Worm (Caenorhabditis elegans): ENCODE measurements around the gene nhr-6.

Gene nhr-6

ce11 chrIII:3534185-3534584 lies 39.2 kb upstream of the nhr-6 start (continued):
- TF ChIP-seq F55B11.4 (tag; optimal IDR thresholded peaks at IDR 0.05; ENCODE audit: borderline replicate concordance, insufficient read depth) (no peak), gei-17 (GFP tag; optimal IDR thresholded peaks at IDR 0.05) (no peak), nfyb-1 (GFP tag; IDR thresholded peaks at IDR 0.05) (no peak), hmg-1.2 (GFP tag; IDR thresholded peaks at IDR 0.05) (no peak)

DNA sequence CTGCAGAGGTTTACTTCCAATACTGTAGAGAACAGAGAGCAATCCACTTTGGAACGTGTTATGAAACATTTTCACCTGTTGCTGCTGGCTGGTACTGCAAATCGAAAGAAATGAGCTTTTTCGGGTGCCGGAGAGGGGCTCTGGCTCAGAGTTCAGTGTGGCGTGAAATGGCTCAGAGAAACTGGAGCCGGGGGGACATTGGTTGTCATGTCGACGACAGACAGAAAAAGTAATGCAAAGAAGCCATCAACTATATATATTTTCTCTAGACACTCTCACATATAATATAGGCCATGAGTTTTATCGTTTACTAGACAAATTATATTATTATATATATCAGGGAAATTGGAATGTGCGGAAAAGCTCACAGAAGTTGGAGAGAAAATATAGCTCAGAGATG lies 36.0 kb upstream of the nhr-6 start, which contains the start of gene cfap-20:
Gene cfap-20 (minus strand): TSS at position 101 of the 400 bp plus-strand sequence.
- TF ChIP-seq let-607 (tag; optimal IDR thresholded peaks at IDR 0.05) (no peak), pbrm-1 (GFP tag; IDR thresholded peaks at IDR 0.05) (no peak), egl-18 (GFP tag; IDR thresholded peaks at IDR 0.05) (0 out of 2 replicates have a peak, but pooled peaks have one; percentile 47), mcd-1 (GFP tag; IDR thresholded peaks at IDR 0.05) (peak; percentile 29; the same call in 1 of the 2 replicates)

- TF ChIP-seq ztf-18 (tag; optimal IDR thresholded peaks at IDR 0.05), result no peak
Measured at ce11 chrIII:3539499-3539898, 33.9 kb upstream of the nhr-6 start.

- TF ChIP-seq F52B5.7 (tag; optimal IDR thresholded peaks at IDR 0.05) (no peak), atf-7 (tag; optimal IDR thresholded peaks at IDR 0.05) (no peak), ztf-28 (GFP tag; IDR thresholded peaks at IDR 0.05) (no peak), nfya-1 (tag; optimal IDR thresholded peaks at IDR 0.05; ENCODE audit: borderline replicate concordance, insufficient read depth) (no peak), D2030.7 (GFP tag; IDR thresholded peaks at IDR 0.05) (no peak), ztf-22 (GFP tag; optimal IDR thresholded peaks at IDR 0.05) (no peak), attf-5 (GFP tag; optimal IDR thresholded peaks at IDR 0.05) (peak; percentile 75), ets-4 (GFP tag; optimal IDR thresholded peaks at IDR 0.05) (no peak), lin-35 (GFP tag; optimal IDR thresholded peaks at IDR 0.05) (no peak), F33H1.4 (GFP tag; IDR thresholded peaks at IDR 0.05) (peak; percentile 45; the same call in 1 of the 2 replicates), F23B12.7 (tag; optimal IDR thresholded peaks at IDR 0.05; ENCODE audit: insufficient read depth) (peak; percentile 2), somi-1 (GFP tag; optimal IDR thresholded peaks at IDR 0.05) (no peak), ceh-27 (GFP tag; optimal IDR thresholded peaks at IDR 0.05) (peak; percentile 24), ztf-25 (GFP tag; IDR thresholded peaks at IDR 0.05) (no peak), madf-3 (GFP tag; IDR thresholded peaks at IDR 0.05) (no peak), Y95B8A.8 (GFP tag; IDR thresholded peaks at IDR 0.05) (no peak), efl-1 (GFP tag; optimal IDR thresholded peaks at IDR 0.05) (peak; percentile 5), egrh-3 (GFP tag; IDR thresholded peaks at IDR 0.05) (no peak), lsl-1 (GFP tag; optimal IDR thresholded peaks at IDR 0.05) (peak; percentile 52), die-1 (tag; optimal IDR thresholded peaks at IDR 0.05) (no peak), ztf-26 (tag; optimal IDR thresholded peaks at IDR 0.05) (peak; percentile 15), lin-40 (tag; optimal IDR thresholded peaks at IDR 0.05) (peak; percentile 19), snpc-3.4 (tag; optimal IDR thresholded peaks at IDR 0.05) (no peak), lir-1 (GFP tag; conservative IDR thresholded peaks at IDR 0.05) (no peak), nhr-120 (GFP tag; IDR thresholded peaks at IDR 0.05) (no peak), xnd-1 (tag; optimal IDR thresholded peaks at IDR 0.05) (no peak), snpc-1.1 (tag; optimal IDR thresholded peaks at IDR 0.05; ENCODE audit: insufficient read depth) (no peak), pha-4 (tag; optimal IDR thresholded peaks at IDR 0.05) (no peak), mcd-1 (GFP tag; IDR thresholded peaks at IDR 0.05) (peak; percentile 86), lsy-27 (tag; optimal IDR thresholded peaks at IDR 0.05; ENCODE audit: borderline replicate concordance, insufficient read depth) (no peak), F22D6.2 (tag; optimal IDR thresholded peaks at IDR 0.05) (no peak), ama-1 (optimal IDR thresholded peaks at IDR 0.05) (no peak), ama-1 (GFP tag; optimal IDR thresholded peaks at IDR 0.05) (no peak), C06A6.2 (GFP tag; conservative IDR thresholded peaks at IDR 0.05) (no peak), attf-3 (GFP tag; conservative IDR thresholded peaks at IDR 0.05) (no peak)
Measured at ce11 chrIII:3540424-3540823, 33.0 kb upstream of the nhr-6 start.

Data from whole organism, young adult.